Worm (Caenorhabditis elegans) whole organism, L2 larva: ENCODE data around the gene Y47D3B.3.

Experiments
- fos-1 ChIP-seq: fragments of 150-350 bp; optimal IDR thresholded peaks from 2 replicates; lab custom pipeline; 2014; ENCODE audit warnings: missing biosample characterization, missing genetic modification characterization
- nhr-77 ChIP-seq: fragments of 150-350 bp; optimal IDR thresholded peaks from 2 replicates; lab custom pipeline; 2014; ENCODE audit warnings: missing biosample characterization, missing genetic modification characterization

The Y47D3B.3 gene

DNA sequence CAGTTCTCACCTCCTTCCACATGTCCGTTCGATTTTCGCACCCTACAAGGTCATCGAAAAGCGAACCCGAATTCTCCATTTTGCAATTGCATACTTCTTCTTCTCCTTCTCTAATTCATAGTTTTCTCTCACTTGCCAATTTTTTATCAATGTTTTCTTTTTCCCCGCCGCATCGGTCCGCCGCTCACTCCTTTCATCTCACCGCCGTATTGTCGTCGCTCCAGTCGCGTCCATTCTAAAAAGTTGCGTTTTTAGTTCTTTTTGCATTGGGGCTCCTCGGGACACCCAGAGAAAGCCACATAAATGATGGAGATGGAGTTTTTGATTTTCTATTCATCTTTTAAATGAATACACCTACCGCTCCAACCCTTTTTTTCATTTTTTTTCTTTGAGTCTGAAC lies 53.8 kb downstream of the Y47D3B.3 start:
- peak; percentile 26 for TF ChIP-seq fos-1
- no peak for TF ChIP-seq nhr-77
